Worm (Caenorhabditis elegans) whole organism, L4 larva: ENCODE results near the gene F46B6.2.

Experiments used
- F10B5.3 ChIP-seq: sonication (generic microtip); optimal IDR thresholded peaks from 2 replicates; lab custom pipeline; 2016; ENCODE audit warnings: mild to moderate bottlenecking, missing genetic modification characterization, missing compliant biosample characterization
- Y105C5A.15 ChIP-seq: fragments of 200-800 bp; sonication (Bioruptor generic); IDR thresholded peaks from 2 replicates; pipeline ENCODE4 v1.3.6; 2022; ENCODE audit warnings: missing genetic modification characterization, missing compliant biosample characterization
- Y5F2A.4 ChIP-seq: fragments of 200-800 bp; sonication (Bioruptor generic); optimal IDR thresholded peaks from 2 replicates; lab custom pipeline; 2018; ENCODE audit warnings: mild to moderate bottlenecking, missing genetic modification characterization, missing compliant biosample characterization
- ZK337.2 ChIP-seq: fragments of 200-800 bp; sonication (Bioruptor generic); IDR thresholded peaks from 2 replicates; pipeline ENCODE4 v1.3.6; 2022; ENCODE audit warnings: missing genetic modification reagents, missing genetic modification characterization, missing compliant biosample characterization
- aha-1 ChIP-seq: fragments of 150-350 bp; peaks from one replicate; lab custom pipeline; 2014; ENCODE audit warnings: missing biosample characterization, missing genetic modification characterization
- aly-2 ChIP-seq: sonication (generic microtip); optimal IDR thresholded peaks from 2 replicates; lab custom pipeline; 2018; ENCODE audit warnings: missing biosample characterization, missing genetic modification characterization
- ceh-20 ChIP-seq: fragments of 200-800 bp; sonication (Bioruptor generic); IDR thresholded peaks from 2 replicates; pipeline ENCODE4 v1.3.6; 2022; ENCODE audit warnings: missing genetic modification reagents, missing genetic modification characterization, missing compliant biosample characterization
- ceh-62 ChIP-seq: sonication (generic microtip); optimal IDR thresholded peaks from 2 replicates; lab custom pipeline; 2017; ENCODE audit warnings: missing biosample characterization, missing genetic modification characterization
- ceh-82 ChIP-seq: sonication (generic microtip); optimal IDR thresholded peaks from 2 replicates; lab custom pipeline; 2017; ENCODE audit warnings: missing biosample characterization, missing genetic modification characterization
- cey-2 ChIP-seq: sonication (generic microtip); optimal IDR thresholded peaks from 3 replicates; lab custom pipeline; 2017; ENCODE audit warnings: missing genetic modification characterization, mild to moderate bottlenecking, missing compliant biosample characterization, antibody characterized with exemption, borderline replicate concordance; ENCODE audit not compliant: insufficient read depth
- ctbp-1 ChIP-seq: fragments of 200-800 bp; sonication (Bioruptor generic); IDR thresholded peaks from 2 replicates; pipeline ENCODE4 v1.3.6; 2022; ENCODE audit warnings: missing genetic modification reagents, missing genetic modification characterization, missing compliant biosample characterization
- daf-16 ChIP-seq, 3 experiments: sonication (generic microtip); optimal IDR thresholded peaks; 2 replicates each; lab custom pipeline; 2016 to 2017; ENCODE audit warnings: missing genetic modification characterization in 3 of 3, missing genetic modification reagents in 3 of 3, mild to moderate bottlenecking in 2 of 3, missing compliant biosample characterization in 2 of 3, missing biosample characterization in 1 of 3, moderate library complexity in 1 of 3
- daf-8 ChIP-seq: fragments of 200-800 bp; sonication (Bioruptor generic); IDR thresholded peaks from 2 replicates; pipeline ENCODE4 v1.3.6; 2022; ENCODE audit warnings: missing genetic modification characterization, missing compliant biosample characterization
- dmd-6 ChIP-seq: fragments of 200-800 bp; sonication (Bioruptor generic); IDR thresholded peaks from 2 replicates; pipeline ENCODE4 v1.3.6; 2022; ENCODE audit warnings: missing genetic modification reagents, missing genetic modification characterization, missing compliant biosample characterization
- dmd-9 ChIP-seq: fragments of 200-800 bp; sonication (Bioruptor generic); IDR thresholded peaks from 2 replicates; pipeline ENCODE4 v1.3.6; 2022; ENCODE audit warnings: missing genetic modification reagents, missing genetic modification characterization, missing compliant biosample characterization
- dve-1 ChIP-seq: sonication (generic microtip); optimal IDR thresholded peaks from 2 replicates; lab custom pipeline; 2017; ENCODE audit warnings: antibody characterized with exemption, mild to moderate bottlenecking, missing genetic modification characterization, missing compliant biosample characterization; ENCODE audit not compliant: insufficient read depth
- fkh-10 ChIP-seq: fragments of 150-350 bp; optimal IDR thresholded peaks from 2 replicates; lab custom pipeline; 2014; ENCODE audit warnings: missing biosample characterization, missing genetic modification reagents, missing genetic modification characterization
- fos-1 ChIP-seq: fragments of 150-350 bp; optimal IDR thresholded peaks from 2 replicates; lab custom pipeline; 2014; ENCODE audit warnings: missing biosample characterization, missing genetic modification characterization
- hif-1 ChIP-seq, 2 experiments: sonication (generic microtip); optimal IDR thresholded peaks; 2 replicates each; lab custom pipeline; 2016 to 2017; ENCODE audit warnings: missing compliant biosample characterization in 2 of 2, missing genetic modification characterization in 2 of 2, missing genetic modification reagents in 2 of 2, missing genotype in 2 of 2, mild to moderate bottlenecking in 1 of 2
- hlh-11 ChIP-seq: fragments of 200-800 bp; sonication (Bioruptor generic); optimal IDR thresholded peaks from 2 replicates; lab custom pipeline; 2018; ENCODE audit warnings: mild to moderate bottlenecking, missing genetic modification characterization, missing compliant biosample characterization
- hlh-30 ChIP-seq: sonication (generic microtip); optimal IDR thresholded peaks from 2 replicates; lab custom pipeline; 2017; ENCODE audit warnings: antibody characterized with exemption, mild to moderate bottlenecking, missing genetic modification characterization, missing compliant biosample characterization; ENCODE audit not compliant: insufficient read depth
- jun-1 ChIP-seq: fragments of 150-350 bp; optimal IDR thresholded peaks from 2 replicates; lab custom pipeline; 2014; ENCODE audit warnings: missing biosample characterization, missing genetic modification reagents, missing genetic modification characterization
- lin-15B ChIP-seq: fragments of 150-350 bp; sonication (generic microtip); optimal IDR thresholded peaks from 3 replicates; lab custom pipeline; 2014; ENCODE audit warnings: missing biosample characterization, missing genetic modification characterization
- lir-3 ChIP-seq: sonication (generic microtip); optimal IDR thresholded peaks from 2 replicates; lab custom pipeline; 2016; ENCODE audit warnings: mild to moderate bottlenecking, missing genetic modification characterization, missing compliant biosample characterization
- lsy-2 ChIP-seq, 2 experiments: fragments of 150-350 bp in 1 of 2; sonication (generic microtip) in 1 of 2; optimal IDR thresholded peaks; 2 replicates each; lab custom pipeline; 2014 to 2017; ENCODE audit warnings: missing biosample characterization in 2 of 2, missing genetic modification characterization in 2 of 2
- madf-9 ChIP-seq: fragments of 200-800 bp; sonication (Bioruptor generic); conservative IDR thresholded peaks from 2 replicates; pipeline ENCODE4 v1.3.6; 2022; ENCODE audit warnings: missing genetic modification reagents, missing genetic modification characterization, missing compliant biosample characterization
- mdl-1 ChIP-seq, 2 experiments: fragments of 150-350 bp in 1 of 2; sonication (generic microtip) in 1 of 2; optimal IDR thresholded peaks; 2 replicates each; lab custom pipeline; 2014 to 2017; ENCODE audit warnings: missing biosample characterization in 2 of 2, missing genetic modification characterization in 2 of 2
- mep-1 ChIP-seq: fragments of 150-350 bp; sonication (generic microtip); optimal IDR thresholded peaks from 3 replicates; lab custom pipeline; 2014; ENCODE audit warnings: missing biosample characterization, missing genetic modification characterization
- mes-2 ChIP-seq: sonication (generic microtip); optimal IDR thresholded peaks from 2 replicates; lab custom pipeline; 2016; ENCODE audit warnings: missing genotype, mild to moderate bottlenecking, missing genetic modification characterization, missing compliant biosample characterization; ENCODE audit not compliant: poor library complexity, severe bottlenecking
- nhr-111 ChIP-seq: fragments of 200-800 bp; sonication (Bioruptor generic); optimal IDR thresholded peaks from 2 replicates; lab custom pipeline; 2018; ENCODE audit warnings: mild to moderate bottlenecking, missing genetic modification characterization, missing compliant biosample characterization
- nhr-237 ChIP-seq: sonication (generic microtip); optimal IDR thresholded peaks from 2 replicates; lab custom pipeline; 2017; ENCODE audit warnings: missing biosample characterization, missing genetic modification characterization
- nhr-28 ChIP-seq: fragments of 150-350 bp; optimal IDR thresholded peaks from 2 replicates; lab custom pipeline; 2014; ENCODE audit warnings: missing biosample characterization, missing genetic modification characterization
- pqm-1 ChIP-seq: sonication (generic microtip); optimal IDR thresholded peaks from 2 replicates; lab custom pipeline; 2017; ENCODE audit warnings: missing biosample characterization, missing genetic modification characterization
- rbr-2 ChIP-seq: sonication (generic microtip); optimal IDR thresholded peaks from 2 replicates; lab custom pipeline; 2016; ENCODE audit warnings: missing genotype, missing genetic modification characterization, missing compliant biosample characterization
- snpc-1.2 ChIP-seq: fragments of 200-800 bp; sonication (Bioruptor generic); IDR thresholded peaks from 2 replicates; pipeline ENCODE4 v1.3.6; 2022; ENCODE audit warnings: missing genetic modification reagents, missing genetic modification characterization, missing compliant biosample characterization
- snpc-4 ChIP-seq: fragments of 150-350 bp; optimal IDR thresholded peaks from 2 replicates; lab custom pipeline; 2014; ENCODE audit warnings: missing biosample characterization, missing genetic modification characterization
- unc-130 ChIP-seq: sonication (generic microtip); optimal IDR thresholded peaks from 2 replicates; lab custom pipeline; 2016; ENCODE audit warnings: missing genetic modification reagents, missing genetic modification characterization, missing compliant biosample characterization
- unc-62 ChIP-seq, 3 experiments: fragments of 150-350 bp in 1 of 3; sonication (generic microtip); optimal IDR thresholded peaks in 2 of 3; peaks in 1 of 3; 1 replicate in 1 of 3; 2 replicates in 2 of 3; lab custom pipeline; 2014 to 2017; ENCODE audit warnings: missing biosample characterization in 3 of 3, missing genetic modification characterization in 3 of 3, missing genetic modification reagents in 3 of 3, missing genotype in 1 of 3
- zag-1 ChIP-seq: fragments of 150-350 bp; optimal IDR thresholded peaks from 2 replicates; lab custom pipeline; 2014; ENCODE audit warnings: missing biosample characterization, missing genetic modification characterization
- zfp-3 ChIP-seq: fragments of 200-800 bp; sonication (Bioruptor generic); conservative IDR thresholded peaks from 2 replicates; pipeline ENCODE4 v1.3.6; 2022; ENCODE audit warnings: missing genetic modification reagents, missing genetic modification characterization, missing compliant biosample characterization

The F46B6.2 gene

DNA sequence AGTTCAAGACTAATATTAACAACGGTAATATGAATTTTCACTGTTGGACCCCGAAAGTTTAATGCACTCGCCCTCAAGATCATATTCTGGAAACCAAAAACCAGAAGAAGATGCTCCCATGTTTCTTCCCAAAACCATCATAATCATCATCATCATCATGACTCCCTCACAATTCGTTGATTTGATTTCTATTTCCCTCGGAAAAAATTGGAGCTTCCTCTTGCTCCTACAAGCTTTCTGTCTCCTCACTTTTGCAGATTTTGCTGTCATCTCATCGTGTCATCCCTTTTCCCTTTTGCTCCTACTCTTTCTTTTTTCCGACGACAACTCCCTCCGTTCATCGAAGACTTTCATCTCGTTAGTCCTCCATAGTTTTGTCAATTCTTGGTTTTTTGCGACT lies at the start of gene F46B6.2:
F46B6.2 (plus strand) TSS at position 316 of the 400 bp plus-strand sequence.
- TF ChIP-seq ctbp-1 (GFP tag; lab: Robert Waterston, UW) (0 out of 2 replicates have a peak, but pooled peaks have one; percentile 40), hlh-30 (tag; lab: Kevin White, UChicago) (no peak)

DNA sequence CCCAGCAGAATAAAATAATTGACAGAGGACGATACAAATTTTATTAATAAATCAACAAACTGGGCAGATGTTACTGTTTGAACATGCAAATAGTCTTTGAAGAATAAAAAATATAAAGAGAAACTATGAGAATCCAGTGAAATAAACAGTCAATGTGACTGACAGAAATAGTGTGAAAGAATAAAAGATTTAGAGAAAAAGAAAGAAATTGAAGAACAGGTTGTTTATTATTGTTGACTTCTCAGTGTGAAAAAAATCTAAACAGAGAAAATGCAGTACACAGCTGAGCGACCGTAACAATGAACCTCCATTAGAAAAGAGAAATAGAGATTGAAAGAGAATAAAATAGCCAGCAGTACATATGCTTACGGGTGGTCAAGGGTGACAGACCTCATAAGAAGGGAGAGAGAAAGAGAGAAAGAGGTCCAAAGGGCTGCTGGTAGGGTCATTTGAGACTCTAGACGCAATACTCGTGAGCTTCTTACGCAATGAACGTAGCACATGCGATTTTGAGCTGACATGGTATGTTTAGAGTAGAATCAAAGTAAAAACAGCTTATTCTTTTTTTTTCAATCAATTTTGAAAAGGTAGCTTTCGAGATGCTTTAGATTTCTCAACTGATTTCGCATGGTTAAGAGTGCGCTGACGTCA lies 47.9 kb upstream of the F46B6.2 start, which contains the start of gene slcr-46.3:
slcr-46.3 (minus strand) TSS at position 86 of the 651 bp plus-strand sequence.
- TF ChIP-seq hlh-11 (tag; lab: Kevin White, UChicago) (peak; percentile 7), dve-1 (tag; lab: Kevin White, UChicago) (peak; percentile 23), daf-16 (GFP tag; optimal IDR thresholded peaks at IDR 0.05; lab: Kevin White, UChicago) (no peak), daf-16 (tag; optimal IDR thresholded peaks at IDR 0.05; lab: Kevin White, UChicago) (peak; percentile 18), unc-62 (GFP tag; optimal IDR thresholded peaks at IDR 0.05 in 1 of 2; lab: Kevin White, UChicago) (no peak), unc-62 (tag; optimal IDR thresholded peaks at IDR 0.05; lab: Kevin White, UChicago) (no peak), mdl-1 (tag; optimal IDR thresholded peaks at IDR 0.05; lab: Kevin White, UChicago) (peak in 1 of 2 experiments; percentile 51), hlh-30 (tag; lab: Kevin White, UChicago) (peak; percentile 38)

DNA sequence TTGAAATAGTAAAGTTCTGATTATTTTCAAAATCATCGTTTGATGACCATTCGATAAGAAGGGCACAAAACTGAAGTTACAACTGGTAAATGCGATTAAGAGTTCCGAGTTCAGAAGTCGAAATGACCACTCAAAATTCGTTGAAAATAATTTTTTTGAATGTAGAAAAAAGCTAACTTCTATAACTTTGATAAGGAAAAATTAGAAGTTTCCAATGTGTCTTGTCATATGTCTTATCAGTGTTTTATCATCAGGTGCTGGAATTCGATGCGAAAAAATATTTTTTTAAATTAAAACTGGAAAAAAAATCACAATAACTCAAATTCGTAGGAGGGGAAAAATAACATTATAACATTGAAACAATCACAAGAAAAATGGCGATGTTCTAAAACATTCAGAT lies 46.4 kb upstream of the F46B6.2 start:
- no peak for TF ChIP-seq mes-2 (tag; lab: Kevin White, UChicago)
- no peak for TF ChIP-seq lsy-2 (tag; optimal IDR thresholded peaks at IDR 0.05; lab: Kevin White, UChicago)
- no peak for TF ChIP-seq nhr-111 (GFP tag; lab: Kevin White, UChicago)
- no peak for TF ChIP-seq rbr-2 (tag; lab: Kevin White, UChicago)
- TF ChIP-seq ceh-82 (tag; lab: Kevin White, UChicago): no peak
- peak; percentile 44 for TF ChIP-seq hlh-11 (tag; lab: Kevin White, UChicago)
- peak; percentile 17 for TF ChIP-seq hlh-30 (tag; lab: Kevin White, UChicago)
- no peak for TF ChIP-seq Y105C5A.15 (GFP tag; lab: Robert Waterston, UW)
- TF ChIP-seq ZK337.2 (GFP tag; lab: Robert Waterston, UW): no peak
- TF ChIP-seq lir-3: no peak
- peak; percentile 65 for TF ChIP-seq pqm-1
- TF ChIP-seq nhr-28: peak; percentile 29
- TF ChIP-seq lin-15B (tag; lab: Kevin White, UChicago): no peak
- TF ChIP-seq dmd-6 (GFP tag; lab: Robert Waterston, UW): peak; percentile 30; the same call in 1 of the 2 replicates
- TF ChIP-seq jun-1 (tag; lab: Kevin White, UChicago): no peak
- no peak for TF ChIP-seq F10B5.3 (tag; lab: Kevin White, UChicago)
- TF ChIP-seq daf-16 (GFP tag; optimal IDR thresholded peaks at IDR 0.05; lab: Kevin White, UChicago): no peak
- peak; percentile 55 for TF ChIP-seq daf-16 (tag; optimal IDR thresholded peaks at IDR 0.05; lab: Kevin White, UChicago)
- TF ChIP-seq zag-1 (tag; lab: Kevin White, UChicago): no peak
- peak; percentile 38 for TF ChIP-seq aha-1
- peak; percentile 32 for TF ChIP-seq dve-1 (tag; lab: Kevin White, UChicago)
- TF ChIP-seq, all 104 proteins: peak for 8

DNA sequence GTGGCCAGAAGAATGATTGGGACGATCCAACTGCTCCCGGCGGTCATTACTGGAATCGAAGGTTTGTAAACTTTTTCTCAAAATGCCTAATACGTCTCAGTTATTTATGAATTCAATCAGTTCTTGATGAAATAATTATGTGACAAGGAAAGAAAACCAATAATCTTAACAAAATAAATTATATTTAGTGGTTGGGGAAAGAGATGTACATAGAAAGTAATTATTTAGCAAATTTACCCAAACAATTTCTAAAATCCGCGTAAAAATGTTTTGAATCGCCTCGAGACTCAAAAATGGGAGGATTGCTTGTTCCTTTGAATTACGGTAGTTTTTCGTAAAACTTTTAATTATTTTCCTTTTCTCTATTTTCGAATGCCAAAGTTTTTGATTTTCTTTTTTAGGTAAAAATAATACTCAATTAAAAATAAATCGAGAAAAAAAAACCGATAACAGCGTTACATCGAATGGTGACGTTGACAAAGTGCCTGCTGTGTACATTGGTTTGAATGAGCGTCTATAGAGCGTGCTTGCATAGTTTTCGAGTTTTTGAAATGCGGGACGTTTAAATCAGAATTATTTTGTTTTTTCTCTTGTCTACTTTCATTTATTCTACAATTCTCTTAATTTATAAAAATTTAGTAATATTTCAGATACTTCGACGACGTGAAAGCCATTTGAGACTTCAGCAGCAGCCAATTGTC lies 42.5 kb upstream of the F46B6.2 start, which contains the start of the genes aagr-3 and drap-1:
aagr-3 (minus strand) TSS at position 51 of the 701 bp plus-strand sequence.
drap-1 (plus strand) TSS at position 645 of the 701 bp plus-strand sequence.
- TF ChIP-seq fos-1: no peak
- 0 out of 2 replicates have a peak, but pooled peaks have one; percentile 34 for TF ChIP-seq ctbp-1 (GFP tag; lab: Robert Waterston, UW)
- TF ChIP-seq ceh-62 (tag; lab: Kevin White, UChicago): no peak
- TF ChIP-seq daf-8 (GFP tag; lab: Robert Waterston, UW): no peak
- TF ChIP-seq snpc-4 (tag; lab: Kevin White, UChicago): no peak
- TF ChIP-seq hif-1 (tag; optimal IDR thresholded peaks at IDR 0.05; lab: Kevin White, UChicago): peak in 1 of 2 experiments; percentile 40
- TF ChIP-seq madf-9 (GFP tag; lab: Robert Waterston, UW): no peak
- TF ChIP-seq nhr-237: no peak
- TF ChIP-seq zfp-3: no peak
- TF ChIP-seq ceh-20 (GFP tag; lab: Robert Waterston, UW): no peak
- peak; percentile 65 for TF ChIP-seq dve-1 (tag; lab: Kevin White, UChicago)
- no peak for TF ChIP-seq dmd-9 (GFP tag; lab: Robert Waterston, UW)
- peak; percentile 74 for TF ChIP-seq hlh-30 (tag; lab: Kevin White, UChicago)
- TF ChIP-seq mep-1 (tag; lab: Kevin White, UChicago): peak; percentile 77
- TF ChIP-seq cey-2 (tag; lab: Kevin White, UChicago): no peak
- no peak for TF ChIP-seq Y5F2A.4 (GFP tag; lab: Kevin White, UChicago)
- no peak for TF ChIP-seq unc-130 (GFP tag; lab: Kevin White, UChicago)
- TF ChIP-seq snpc-1.2: no peak
- no peak for TF ChIP-seq zag-1 (tag; lab: Kevin White, UChicago)
- peak; percentile 4 for TF ChIP-seq fkh-10 (GFP tag; lab: Kevin White, UChicago)
- TF ChIP-seq aly-2 (tag; lab: Kevin White, UChicago): no peak
